Fruit fly (Drosophila melanogaster) whole organism, embryonic: ENCODE results near the gene Atg14.
A peak's percentile ranks its signal among the peaks of the same experiment; 100 is the strongest.

Experiments
- Atf-2 ChIP-seq: fragments of 200-800 bp; sonication (Bioruptor generic); optimal IDR thresholded peaks from 2 replicates; lab custom pipeline; 2016; ENCODE audit warnings: missing biosample characterization, missing genetic modification characterization
- CG10274 ChIP-seq: fragments of 200-800 bp; sonication (Bioruptor generic); optimal IDR thresholded peaks from 3 replicates; lab custom pipeline; 2017; ENCODE audit warnings: missing biosample characterization, mild to moderate bottlenecking, missing genetic modification characterization
- CG10462 ChIP-seq: fragments of 200-800 bp; sonication (Bioruptor generic); optimal IDR thresholded peaks from 2 replicates; lab custom pipeline; 2016; ENCODE audit warnings: missing biosample characterization, missing genetic modification characterization
- CG10543 ChIP-seq: fragments of 200-800 bp; sonication (Bioruptor generic); optimal IDR thresholded peaks from 3 replicates; lab custom pipeline; 2017; ENCODE audit warnings: missing biosample characterization, mild to moderate bottlenecking, missing genetic modification characterization, moderate library complexity
- CG11247 ChIP-seq: fragments of 200-800 bp; sonication (Bioruptor generic); IDR thresholded peaks from 2 replicates; pipeline ENCODE4 v1.3.6; 2022; ENCODE audit warnings: missing biosample characterization, missing genetic modification characterization
- CG12744 ChIP-seq: fragments of 200-800 bp; sonication (Bioruptor generic); optimal IDR thresholded peaks from 2 replicates; lab custom pipeline; 2016; ENCODE audit warnings: missing biosample characterization, missing genetic modification characterization
- CG15011 ChIP-seq: fragments of 200-800 bp; sonication (Bioruptor generic); optimal IDR thresholded peaks from 3 replicates; lab custom pipeline; 2018; ENCODE audit warnings: missing biosample characterization, mild to moderate bottlenecking, missing genetic modification characterization
- CG1529 ChIP-seq: fragments of 200-800 bp; sonication (Bioruptor generic); optimal IDR thresholded peaks from 3 replicates; lab custom pipeline; 2018; ENCODE audit warnings: missing biosample characterization, missing genetic modification characterization
- CG17612 ChIP-seq: fragments of 200-800 bp; sonication (Bioruptor generic); IDR thresholded peaks from 2 replicates; pipeline ENCODE4 v1.3.6; 2022; ENCODE audit warnings: missing biosample characterization, missing genetic modification characterization
- CG2875 ChIP-seq: fragments of 200-800 bp; sonication (Bioruptor generic); optimal IDR thresholded peaks from 2 replicates; lab custom pipeline; 2017; ENCODE audit warnings: missing biosample characterization, mild to moderate bottlenecking, missing genetic modification characterization, missing genetic modification reagents
- CG33557 ChIP-seq: fragments of 200-800 bp; sonication (Bioruptor generic); optimal IDR thresholded peaks from 2 replicates; lab custom pipeline; 2019; ENCODE audit warnings: missing biosample characterization, mild to moderate bottlenecking, missing genetic modification characterization, moderate library complexity
- CG4360 ChIP-seq: fragments of 200-800 bp; sonication (Bioruptor generic); IDR thresholded peaks from 2 replicates; pipeline ENCODE4 v1.3.6; 2022; ENCODE audit warnings: missing biosample characterization, missing genetic modification characterization
- CG6254 ChIP-seq: fragments of 200-800 bp; sonication (Bioruptor generic); optimal IDR thresholded peaks from 3 replicates; lab custom pipeline; 2017; ENCODE audit warnings: mild to moderate bottlenecking, missing biosample characterization, missing genetic modification reagents, missing genetic modification characterization
- CG7271 ChIP-seq: fragments of 200-800 bp; sonication (Bioruptor generic); optimal IDR thresholded peaks from 2 replicates; lab custom pipeline; 2018; ENCODE audit warnings: missing biosample characterization, mild to moderate bottlenecking, missing genetic modification characterization, moderate library complexity
- CG8290 ChIP-seq, 3 experiments: fragments of 200-800 bp; sonication (Bioruptor generic); optimal IDR thresholded peaks; 2 replicates each; lab custom pipeline; 2016 to 2019; ENCODE audit warnings: missing biosample characterization in 3 of 3, missing genetic modification characterization in 3 of 3, mild to moderate bottlenecking in 2 of 3, moderate library complexity in 1 of 3
- CG9609 ChIP-seq: fragments of 200-800 bp; sonication (Bioruptor generic); optimal IDR thresholded peaks from 3 replicates; lab custom pipeline; 2016; ENCODE audit warnings: missing biosample characterization, missing genetic modification characterization
- CG9727 ChIP-seq: fragments of 200-800 bp; sonication (Bioruptor generic); optimal IDR thresholded peaks from 3 replicates; lab custom pipeline; 2017; ENCODE audit warnings: missing biosample characterization, mild to moderate bottlenecking, missing genetic modification characterization
- CG9876 ChIP-seq: fragments of 200-800 bp; sonication (Bioruptor generic); optimal IDR thresholded peaks from 2 replicates; lab custom pipeline; 2016; ENCODE audit warnings: missing biosample characterization, missing genetic modification characterization
- CG9932 ChIP-seq: fragments of 200-800 bp; sonication (Bioruptor generic); IDR thresholded peaks from 2 replicates; pipeline ENCODE4 v1.3.6; 2022; ENCODE audit warnings: missing biosample characterization, missing genetic modification characterization
- CHES-1-like ChIP-seq: fragments of 200-800 bp; sonication (Bioruptor generic); optimal IDR thresholded peaks from 2 replicates; lab custom pipeline; 2016; ENCODE audit warnings: missing biosample characterization, missing genetic modification characterization
- ERR ChIP-seq: fragments of 200-800 bp; sonication (Bioruptor generic); optimal IDR thresholded peaks from 2 replicates; lab custom pipeline; 2016; ENCODE audit warnings: missing biosample characterization, missing genetic modification characterization
- Ets65A ChIP-seq: fragments of 200-800 bp; sonication (Bioruptor generic); peaks from one replicate; lab custom pipeline; 2016; ENCODE audit warnings: missing biosample characterization, missing genetic modification characterization
- HHEX ChIP-seq: fragments of 200-800 bp; sonication (Bioruptor generic); optimal IDR thresholded peaks from 3 replicates; lab custom pipeline; 2017; ENCODE audit warnings: missing biosample characterization, mild to moderate bottlenecking, missing genetic modification characterization, missing genetic modification reagents
- Hmx ChIP-seq: fragments of 200-800 bp; sonication (Bioruptor generic); optimal IDR thresholded peaks from 2 replicates; lab custom pipeline; 2016; ENCODE audit warnings: missing biosample characterization, missing genetic modification characterization
- Hr78 ChIP-seq, 2 experiments: fragments of 200-800 bp in 1 of 2; fragments of >200 bp in 1 of 2; sonication (Bioruptor generic) in 1 of 2; optimal IDR thresholded peaks; 2 replicates each; lab custom pipeline; 2017 to 2019; ENCODE audit warnings: missing biosample characterization in 2 of 2, missing genetic modification characterization in 2 of 2, mild to moderate bottlenecking in 1 of 2, moderate library complexity in 1 of 2
- Oaz ChIP-seq: fragments of 200-800 bp; sonication (Bioruptor generic); IDR thresholded peaks from 2 replicates; pipeline ENCODE4 v1.3.6; 2022; ENCODE audit warnings: missing biosample characterization, missing genetic modification characterization
- Rfx ChIP-seq: fragments of 200-800 bp; sonication (Bioruptor generic); IDR thresholded peaks from 2 replicates; pipeline ENCODE4 v1.3.6; 2022; ENCODE audit warnings: missing biosample characterization, missing genetic modification characterization
- Sin3A ChIP-seq: fragments of >200 bp; optimal IDR thresholded peaks from 2 replicates; lab custom pipeline; 2018
- ap ChIP-seq: fragments of 200-800 bp; sonication (Bioruptor generic); IDR thresholded peaks from 2 replicates; pipeline ENCODE4 v1.3.6; 2022; ENCODE audit warnings: missing biosample characterization, missing genetic modification characterization
- crc ChIP-seq: fragments of 200-800 bp; sonication (Bioruptor generic); optimal IDR thresholded peaks from 2 replicates; lab custom pipeline; 2016; ENCODE audit warnings: missing biosample characterization, missing genetic modification characterization
- crp ChIP-seq, 2 experiments: fragments of 200-800 bp; sonication (Bioruptor generic); optimal IDR thresholded peaks; 2 replicates in 1 of 2; 3 replicates in 1 of 2; lab custom pipeline; 2017; ENCODE audit warnings: missing biosample characterization in 2 of 2, missing genetic modification characterization in 2 of 2, mild to moderate bottlenecking in 1 of 2, moderate library complexity in 1 of 2
- disco-r ChIP-seq: fragments of 200-800 bp; sonication (Bioruptor generic); optimal IDR thresholded peaks from 2 replicates; lab custom pipeline; 2016; ENCODE audit warnings: missing biosample characterization, missing genetic modification characterization
- dysf ChIP-seq: fragments of 200-800 bp; sonication (Bioruptor generic); IDR thresholded peaks from 3 replicates; pipeline ENCODE4 v1.3.6; 2022; ENCODE audit warnings: missing biosample characterization, missing genetic modification characterization
- gsb-n ChIP-seq: fragments of 200-800 bp; sonication (Bioruptor generic); optimal IDR thresholded peaks from 3 replicates; lab custom pipeline; 2018; ENCODE audit warnings: missing biosample characterization, mild to moderate bottlenecking, missing genetic modification characterization
- hbn ChIP-seq: fragments of 200-800 bp; sonication (Bioruptor generic); IDR thresholded peaks from 2 replicates; pipeline ENCODE4 v1.3.6; 2022; ENCODE audit warnings: missing biosample characterization, missing genetic modification characterization; ENCODE audit not compliant: partially characterized antibody
- kah ChIP-seq: fragments of 200-800 bp; sonication (Bioruptor generic); optimal IDR thresholded peaks from 2 replicates; lab custom pipeline; 2018; ENCODE audit warnings: missing biosample characterization, mild to moderate bottlenecking, missing genetic modification characterization
- kni ChIP-seq: fragments of 200-800 bp; sonication (Bioruptor generic); optimal IDR thresholded peaks from 3 replicates; lab custom pipeline; 2017; ENCODE audit warnings: mild to moderate bottlenecking, missing biosample characterization, missing genetic modification reagents, missing genetic modification characterization
- maf-S ChIP-seq: fragments of 200-800 bp; sonication (Bioruptor generic); optimal IDR thresholded peaks from 2 replicates; lab custom pipeline; 2016; ENCODE audit warnings: missing biosample characterization, missing genetic modification characterization
- nmo ChIP-seq: fragments of 200-800 bp; sonication (Bioruptor generic); optimal IDR thresholded peaks from 2 replicates; lab custom pipeline; 2018; ENCODE audit warnings: missing biosample characterization, mild to moderate bottlenecking, missing genetic modification characterization, moderate library complexity
- org-1 ChIP-seq: fragments of 200-800 bp; sonication (Bioruptor generic); optimal IDR thresholded peaks from 2 replicates; lab custom pipeline; 2017; ENCODE audit warnings: missing biosample characterization, missing genetic modification characterization
- pum ChIP-seq: fragments of 200-800 bp; sonication (Bioruptor generic); optimal IDR thresholded peaks from 2 replicates; lab custom pipeline; 2016; ENCODE audit warnings: missing biosample characterization, missing genetic modification characterization
- rib ChIP-seq: fragments of 200-800 bp; sonication (Bioruptor generic); IDR thresholded peaks from 2 replicates; pipeline ENCODE4 v1.3.6; 2022; ENCODE audit warnings: missing biosample characterization, missing genetic modification characterization
- sc ChIP-seq, 3 experiments: fragments of >200 bp in 2 of 3; fragments of 200-800 bp in 1 of 3; sonication (Bioruptor generic) in 1 of 3; optimal IDR thresholded peaks; 2 replicates in 2 of 3; 3 replicates in 1 of 3; lab custom pipeline; 2017; ENCODE audit warnings: mild to moderate bottlenecking in 1 of 3, missing biosample characterization in 1 of 3, missing genetic modification characterization in 1 of 3, missing genetic modification reagents in 1 of 3
- slp2 ChIP-seq: fragments of 200-800 bp; sonication (Bioruptor generic); optimal IDR thresholded peaks from 2 replicates; lab custom pipeline; 2016; ENCODE audit warnings: missing biosample characterization, missing genetic modification characterization
- sob ChIP-seq: fragments of 200-800 bp; sonication (Bioruptor generic); IDR thresholded peaks from 2 replicates; pipeline ENCODE4 v1.3.6; 2022; ENCODE audit warnings: missing biosample characterization, missing genetic modification characterization
- trh ChIP-seq: fragments of 200-800 bp; sonication (Bioruptor generic); optimal IDR thresholded peaks from 2 replicates; lab custom pipeline; 2016; ENCODE audit warnings: missing biosample characterization, missing genetic modification characterization
- twi ChIP-seq: fragments of 200-800 bp; optimal IDR thresholded peaks from 2 replicates; lab custom pipeline; 2019; ENCODE audit warnings: missing biosample characterization, mild to moderate bottlenecking, missing genetic modification characterization, moderate library complexity
- zen ChIP-seq: fragments of 200-800 bp; sonication (Bioruptor generic); optimal IDR thresholded peaks from 3 replicates; lab custom pipeline; 2018; ENCODE audit warnings: missing biosample characterization, mild to moderate bottlenecking, missing genetic modification characterization, moderate library complexity

The Atg14 gene

dm6 chr3R:29112398-29113150 is 3.6 kb upstream of the Atg14 start, which contains the start of the genes alpha-Man-Ib and Pdhb (continued):
- TF ChIP-seq Rfx (GFP tag; lab: Robert Waterston, UW), result peak; percentile 92
- no peak for TF ChIP-seq CG6254
- TF ChIP-seq zen (tag; lab: Kevin White, UChicago), result peak; percentile 82
- TF ChIP-seq Hmx (GFP tag; lab: Kevin White, UChicago), result no peak
- no peak for TF ChIP-seq CG15011 (GFP tag; lab: Kevin White, UChicago)
- peak in 1 of 2 experiments; percentile 47 for TF ChIP-seq crp (GFP tag; optimal IDR thresholded peaks at IDR 0.05; lab: Kevin White, UChicago)
- no peak for TF ChIP-seq kah
- peak; percentile 1 for TF ChIP-seq CG7271 (tag; lab: Kevin White, UChicago)
- TF ChIP-seq CG4360, result no peak
- TF ChIP-seq CG11247, result peak; percentile 76
- peak; percentile 45 for TF ChIP-seq Sin3A (lab: Kevin White, UChicago)
- TF ChIP-seq nmo (GFP tag; lab: Kevin White, UChicago), result peak; percentile 92
- peak; percentile 10 for TF ChIP-seq slp2
- TF ChIP-seq twi, result peak; percentile 73
- peak; percentile 15 for TF ChIP-seq CG10462 (GFP tag; lab: Kevin White, UChicago)
- TF ChIP-seq crc (GFP tag; lab: Kevin White, UChicago), result no peak
- peak; percentile 72 for TF ChIP-seq CG33557 (GFP tag; lab: Kevin White, UChicago)
- no peak for TF ChIP-seq gsb-n (tag; lab: Kevin White, UChicago)
- peak; percentile 24 for TF ChIP-seq CG2875 (GFP tag; lab: Kevin White, UChicago)
- peak in 1 of 2 experiments; percentile 13 for TF ChIP-seq Hr78 (GFP tag; optimal IDR thresholded peaks at IDR 0.05; lab: Kevin White, UChicago)
- peak; percentile 36; the same call in 1 of the 2 replicates for TF ChIP-seq rib (GFP tag; lab: Robert Waterston, UW)
- TF ChIP-seq CG17612, result no peak
- TF ChIP-seq hbn, result no peak
- peak; percentile 23 for TF ChIP-seq CG10274 (GFP tag; lab: Kevin White, UChicago)
- TF ChIP-seq ERR (GFP tag; lab: Kevin White, UChicago), result no peak
- TF ChIP-seq CG12744 (GFP tag; lab: Kevin White, UChicago), result no peak
- peak; percentile 64 for TF ChIP-seq CG8290 (GFP tag; optimal IDR thresholded peaks at IDR 0.05; lab: Kevin White, UChicago)
- TF ChIP-seq CG8290 (tag; optimal IDR thresholded peaks at IDR 0.05; lab: Kevin White, UChicago), result peak in 1 of 2 experiments; percentile 52
- TF ChIP-seq maf-S, result peak; percentile 20
- peak; percentile 59 for TF ChIP-seq CG9876 (GFP tag; lab: Kevin White, UChicago)
- TF ChIP-seq Oaz (GFP tag; lab: Robert Waterston, UW), result peak; percentile 59; the same call in 1 of the 2 replicates
- peak; percentile 93 for TF ChIP-seq CG9932
- TF ChIP-seq kni (GFP tag; lab: Kevin White, UChicago), result no peak
- peak; percentile 91 for TF ChIP-seq Ets65A (GFP tag; lab: Kevin White, UChicago)
- TF ChIP-seq disco-r (GFP tag; lab: Kevin White, UChicago), result no peak
- TF ChIP-seq CG1529 (GFP tag; lab: Kevin White, UChicago), result no peak
- TF ChIP-seq trh (GFP tag; lab: Kevin White, UChicago), result peak; percentile 52
- peak; percentile 44 for TF ChIP-seq HHEX (GFP tag; lab: Kevin White, UChicago)
- no peak for TF ChIP-seq sc (optimal IDR thresholded peaks at IDR 0.05; lab: Kevin White, UChicago)
- peak; percentile 33 for TF ChIP-seq sc (GFP tag; optimal IDR thresholded peaks at IDR 0.05; lab: Kevin White, UChicago)
- peak; percentile 81 for TF ChIP-seq CG9727
- TF ChIP-seq dysf (GFP tag; lab: Robert Waterston, UW), result peak; percentile 81
- TF ChIP-seq ap (GFP tag; lab: Robert Waterston, UW), result 0 out of 2 replicates have a peak, but pooled peaks have one; percentile 32
- no peak for TF ChIP-seq CG9609 (GFP tag; lab: Kevin White, UChicago)
- TF ChIP-seq Atf-2 (GFP tag; lab: Kevin White, UChicago), result no peak
- TF ChIP-seq pum (GFP tag; lab: Kevin White, UChicago), result peak; percentile 62
- peak; percentile 53 for TF ChIP-seq org-1
- TF ChIP-seq CG10543 (GFP tag; lab: Kevin White, UChicago), result peak; percentile 87
- peak; percentile 19 for TF ChIP-seq CHES-1-like (GFP tag; lab: Kevin White, UChicago)
- TF ChIP-seq sob, result peak; percentile 83; the same call in 1 of the 2 replicates
